Worm (Caenorhabditis elegans) whole organism, late embryonic: ENCODE results near the gene T03G11.10.

Experiments
- dmd-4 ChIP-seq: sonication (generic microtip); optimal IDR thresholded peaks from 2 replicates; lab custom pipeline; 2016; ENCODE audit warnings: borderline replicate concordance, missing genetic modification characterization, missing compliant biosample characterization

The T03G11.10 gene

DNA sequence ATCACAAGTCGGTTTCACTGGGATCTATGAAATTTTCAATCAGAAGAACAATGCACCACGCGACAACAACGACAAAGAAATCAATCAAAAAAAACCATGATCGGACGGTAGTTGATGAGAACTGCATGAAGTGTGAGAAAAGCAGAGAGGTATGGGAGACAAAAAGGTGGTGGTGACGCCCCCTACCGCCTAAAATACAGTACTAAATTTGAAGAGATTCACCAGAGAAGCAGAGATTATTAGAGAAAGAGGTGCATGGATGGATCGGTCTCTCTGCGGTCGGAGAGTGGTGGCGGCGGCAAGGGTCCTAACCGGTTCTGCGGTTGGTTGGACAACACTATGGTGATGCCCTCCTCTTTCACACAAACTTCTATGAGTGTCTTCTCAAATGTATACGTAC lies 51.7 kb downstream of the T03G11.10 start (continued):
- no peak for TF ChIP-seq dmd-4 (tag; lab: Kevin White, UChicago)
- TF ChIP-seq, all 69 proteins: peak for 5
